Fruit fly (Drosophila melanogaster) whole organism, embryonic: Measurements from ENCODE around the gene Kap3.

Experiments used
- BEAF-32 ChIP-seq: fragments of 200-800 bp; sonication (Bioruptor generic); optimal IDR thresholded peaks from 3 replicates; lab custom pipeline; 2017; ENCODE audit warnings: missing biosample characterization, missing genetic modification characterization, mild to moderate bottlenecking, moderate library complexity, missing genetic modification reagents
- Bgb ChIP-seq: fragments of 200-800 bp; sonication (Bioruptor generic); IDR thresholded peaks from 2 replicates; pipeline ENCODE4 v1.3.6; 2022; ENCODE audit warnings: missing biosample characterization, missing genetic modification characterization; ENCODE audit not compliant: partially characterized antibody
- C15 ChIP-seq: fragments of 200-800 bp; sonication (Bioruptor generic); IDR thresholded peaks from 3 replicates; pipeline ENCODE4 v1.3.6; 2022; ENCODE audit warnings: missing biosample characterization, missing genetic modification characterization
- CG12071 ChIP-seq: fragments of 200-800 bp; sonication (Bioruptor generic); optimal IDR thresholded peaks from 3 replicates; lab custom pipeline; 2018; ENCODE audit warnings: missing biosample characterization, mild to moderate bottlenecking, missing genetic modification characterization
- CG13424 ChIP-seq: fragments of 200-800 bp; sonication (Bioruptor generic); optimal IDR thresholded peaks from 2 replicates; lab custom pipeline; 2019; ENCODE audit warnings: missing biosample characterization, mild to moderate bottlenecking, missing genetic modification characterization, moderate library complexity
- CG1602 ChIP-seq: fragments of 200-800 bp; sonication (Bioruptor generic); optimal IDR thresholded peaks from 3 replicates; lab custom pipeline; 2016; ENCODE audit warnings: missing biosample characterization, missing genetic modification characterization
- CG17359 ChIP-seq: fragments of 200-800 bp; sonication (Bioruptor generic); optimal IDR thresholded peaks from 3 replicates; lab custom pipeline; 2018; ENCODE audit warnings: missing biosample characterization, mild to moderate bottlenecking, missing genetic modification characterization, moderate library complexity
- CG17361 ChIP-seq: fragments of 200-800 bp; sonication (Bioruptor generic); IDR thresholded peaks from 3 replicates; pipeline ENCODE4 v1.3.6; 2022; ENCODE audit warnings: missing biosample characterization, missing genetic modification characterization
- CG18476 ChIP-seq: fragments of 200-800 bp; sonication (Bioruptor generic); optimal IDR thresholded peaks from 2 replicates; lab custom pipeline; 2016; ENCODE audit warnings: missing biosample characterization, mild to moderate bottlenecking, missing genetic modification characterization
- CG2120 ChIP-seq: fragments of 200-800 bp; sonication (Bioruptor generic); optimal IDR thresholded peaks from 3 replicates; lab custom pipeline; 2016; ENCODE audit warnings: missing biosample characterization, missing genetic modification characterization
- CG2129 ChIP-seq: fragments of 200-800 bp; sonication (Bioruptor generic); IDR thresholded peaks from 2 replicates; pipeline ENCODE4 v1.3.6; 2022; ENCODE audit warnings: missing biosample characterization, missing genetic modification characterization; ENCODE audit not compliant: partially characterized antibody
- CG33557 ChIP-seq: fragments of 200-800 bp; sonication (Bioruptor generic); optimal IDR thresholded peaks from 2 replicates; lab custom pipeline; 2019; ENCODE audit warnings: missing biosample characterization, mild to moderate bottlenecking, missing genetic modification characterization, moderate library complexity
- CG3726 ChIP-seq: fragments of 200-800 bp; sonication (Bioruptor generic); IDR thresholded peaks from 3 replicates; pipeline ENCODE4, ENCODE4 v1.3.6; 2022; ENCODE audit warnings: missing biosample characterization, missing genetic modification characterization
- CG4360 ChIP-seq: fragments of 200-800 bp; sonication (Bioruptor generic); IDR thresholded peaks from 2 replicates; pipeline ENCODE4 v1.3.6; 2022; ENCODE audit warnings: missing biosample characterization, missing genetic modification characterization
- CG4820 ChIP-seq: fragments of 200-800 bp; sonication (Bioruptor generic); optimal IDR thresholded peaks from 3 replicates; lab custom pipeline; 2016; ENCODE audit warnings: missing biosample characterization, missing genetic modification characterization
- CG7357 ChIP-seq: fragments of 200-800 bp; sonication (Bioruptor generic); IDR thresholded peaks from 3 replicates; pipeline ENCODE4 v1.3.6; 2022; ENCODE audit warnings: missing biosample characterization, missing genetic modification characterization
- CG9797 ChIP-seq: fragments of 200-800 bp; sonication (Bioruptor generic); optimal IDR thresholded peaks from 3 replicates; lab custom pipeline; 2018; ENCODE audit warnings: missing biosample characterization, mild to moderate bottlenecking, missing genetic modification characterization
- CG9876 ChIP-seq: fragments of 200-800 bp; sonication (Bioruptor generic); optimal IDR thresholded peaks from 2 replicates; lab custom pipeline; 2016; ENCODE audit warnings: missing biosample characterization, missing genetic modification characterization
- CG9932 ChIP-seq: fragments of 200-800 bp; sonication (Bioruptor generic); IDR thresholded peaks from 2 replicates; pipeline ENCODE4 v1.3.6; 2022; ENCODE audit warnings: missing biosample characterization, missing genetic modification characterization
- CTCF ChIP-seq: fragments of 200-800 bp; sonication (Bioruptor generic); optimal IDR thresholded peaks from 2 replicates; lab custom pipeline; 2017; ENCODE audit warnings: missing biosample characterization, mild to moderate bottlenecking, missing genetic modification characterization, moderate library complexity
- D19B ChIP-seq: fragments of 200-800 bp; sonication (Bioruptor generic); optimal IDR thresholded peaks from 2 replicates; lab custom pipeline; 2017; ENCODE audit warnings: missing biosample characterization, mild to moderate bottlenecking, missing genetic modification characterization
- Deaf1 ChIP-seq: fragments of 200-800 bp; optimal IDR thresholded peaks from 3 replicates; lab custom pipeline; 2019; ENCODE audit warnings: missing biosample characterization, mild to moderate bottlenecking, missing genetic modification characterization, moderate library complexity
- Drgx ChIP-seq: fragments of 200-800 bp; sonication (Bioruptor generic); IDR thresholded peaks from 2 replicates; pipeline ENCODE4 v1.3.6; 2022; ENCODE audit warnings: missing biosample characterization, missing genetic modification characterization
- Elba2 ChIP-seq: fragments of 200-800 bp; sonication (Bioruptor generic); optimal IDR thresholded peaks from 3 replicates; lab custom pipeline; 2016; ENCODE audit warnings: missing biosample characterization, missing genetic modification characterization
- HLH4C ChIP-seq: fragments of 200-800 bp; sonication (Bioruptor generic); IDR thresholded peaks from 3 replicates; pipeline ENCODE4 v1.3.6; 2022; ENCODE audit warnings: missing biosample characterization, missing genetic modification characterization; ENCODE audit not compliant: partially characterized antibody
- MESR4 ChIP-seq: fragments of 200-800 bp; sonication (Bioruptor generic); optimal IDR thresholded peaks from 2 replicates; lab custom pipeline; 2018; ENCODE audit warnings: missing biosample characterization, mild to moderate bottlenecking, missing genetic modification characterization, moderate library complexity
- Max ChIP-seq: fragments of 200-800 bp; sonication (Bioruptor generic); optimal IDR thresholded peaks from 2 replicates; lab custom pipeline; 2016; ENCODE audit warnings: missing biosample characterization, mild to moderate bottlenecking, missing genetic modification characterization
- Myb ChIP-seq: fragments of 200-800 bp; sonication (Bioruptor generic); optimal IDR thresholded peaks from 2 replicates; lab custom pipeline; 2016; ENCODE audit warnings: missing biosample characterization, missing genetic modification characterization
- Nf-YC ChIP-seq: fragments of 200-800 bp; optimal IDR thresholded peaks from 3 replicates; lab custom pipeline; 2019; ENCODE audit warnings: missing biosample characterization, mild to moderate bottlenecking, missing genetic modification characterization, moderate library complexity
- Pdp1 ChIP-seq, 2 experiments: fragments of 200-800 bp; sonication (Bioruptor generic); optimal IDR thresholded peaks; 3 replicates each; lab custom pipeline; 2016; ENCODE audit warnings: missing biosample characterization in 2 of 2, missing genetic modification characterization in 2 of 2, mild to moderate bottlenecking in 1 of 2, moderate library complexity in 1 of 2
- Side ChIP-seq: fragments of 200-800 bp; sonication (Bioruptor generic); optimal IDR thresholded peaks from 2 replicates; lab custom pipeline; 2016; ENCODE audit warnings: missing biosample characterization, missing genetic modification characterization
- Sin3A ChIP-seq: fragments of >200 bp; optimal IDR thresholded peaks from 2 replicates; lab custom pipeline; 2018
- Xbp1 ChIP-seq: fragments of 200-800 bp; sonication (Bioruptor generic); optimal IDR thresholded peaks from 3 replicates; lab custom pipeline; 2016; ENCODE audit warnings: missing biosample characterization, mild to moderate bottlenecking, missing genetic modification characterization
- YL-1 ChIP-seq: fragments of 200-800 bp; sonication (Bioruptor generic); optimal IDR thresholded peaks from 3 replicates; lab custom pipeline; 2017; ENCODE audit warnings: missing biosample characterization, mild to moderate bottlenecking, missing genetic modification characterization
- amos ChIP-seq: fragments of 200-800 bp; sonication (Bioruptor generic); IDR thresholded peaks from 2 replicates; pipeline ENCODE4 v1.3.6; 2022; ENCODE audit warnings: missing biosample characterization, missing genetic modification characterization; ENCODE audit not compliant: partially characterized antibody
- crc ChIP-seq: fragments of 200-800 bp; sonication (Bioruptor generic); optimal IDR thresholded peaks from 2 replicates; lab custom pipeline; 2016; ENCODE audit warnings: missing biosample characterization, missing genetic modification characterization
- gfzf ChIP-seq: fragments of 200-800 bp; sonication (Bioruptor generic); optimal IDR thresholded peaks from 2 replicates; lab custom pipeline; 2016; ENCODE audit warnings: missing biosample characterization, mild to moderate bottlenecking, missing genetic modification characterization, moderate library complexity
- gro ChIP-seq: fragments of 200-800 bp; sonication (Bioruptor generic); optimal IDR thresholded peaks from 2 replicates; lab custom pipeline; 2016; ENCODE audit warnings: missing biosample characterization, missing genetic modification characterization
- hb ChIP-seq: fragments of 200-800 bp; sonication (Bioruptor generic); IDR thresholded peaks from 3 replicates; pipeline ENCODE4 v1.3.6; 2022; ENCODE audit warnings: missing biosample characterization, missing genetic modification characterization; ENCODE audit not compliant: partially characterized antibody
- inv ChIP-seq: fragments of 200-800 bp; sonication (Bioruptor generic); IDR thresholded peaks from 2 replicates; pipeline ENCODE4 v1.3.6; 2022; ENCODE audit warnings: missing biosample characterization, missing genetic modification characterization; ENCODE audit not compliant: partially characterized antibody
- knrl ChIP-seq: fragments of 200-800 bp; sonication (Bioruptor generic); IDR thresholded peaks from 3 replicates; pipeline ENCODE4 v1.3.6; 2022; ENCODE audit warnings: missing biosample characterization, missing genetic modification characterization; ENCODE audit not compliant: partially characterized antibody
- lbe ChIP-seq: fragments of 200-800 bp; sonication (Bioruptor generic); optimal IDR thresholded peaks from 2 replicates; lab custom pipeline; 2016; ENCODE audit warnings: missing biosample characterization, mild to moderate bottlenecking, missing genetic modification characterization
- mld ChIP-seq: fragments of 200-800 bp; sonication (Bioruptor generic); IDR thresholded peaks from 3 replicates; pipeline ENCODE4 v1.3.6; 2022; ENCODE audit warnings: missing biosample characterization, missing genetic modification characterization; ENCODE audit not compliant: partially characterized antibody
- nom ChIP-seq: fragments of 200-800 bp; sonication (Bioruptor generic); optimal IDR thresholded peaks from 2 replicates; lab custom pipeline; 2017; ENCODE audit warnings: missing biosample characterization, missing genetic modification characterization, mild to moderate bottlenecking, moderate library complexity, missing genetic modification reagents
- pb ChIP-seq: fragments of 200-800 bp; sonication (Bioruptor generic); optimal IDR thresholded peaks from 3 replicates; lab custom pipeline; 2016; ENCODE audit warnings: missing biosample characterization, missing genetic modification characterization
- psq ChIP-seq: fragments of 200-800 bp; sonication (Bioruptor generic); optimal IDR thresholded peaks from 2 replicates; lab custom pipeline; 2017; ENCODE audit warnings: missing biosample characterization, missing genetic modification characterization
- ranshi ChIP-seq: fragments of 200-800 bp; sonication (Bioruptor generic); IDR thresholded peaks from 2 replicates; pipeline ENCODE4 v1.3.6; 2022; ENCODE audit warnings: missing biosample characterization, missing genetic modification characterization
- ro ChIP-seq: fragments of 200-800 bp; sonication (Bioruptor generic); IDR thresholded peaks from 2 replicates; pipeline ENCODE4 v1.3.6; 2022; ENCODE audit warnings: missing biosample characterization, missing genetic modification characterization
- seq ChIP-seq: fragments of 200-800 bp; sonication (Bioruptor generic); IDR thresholded peaks from 2 replicates; pipeline ENCODE4 v1.3.6; 2022; ENCODE audit warnings: missing biosample characterization, missing genetic modification characterization
- slp2 ChIP-seq: fragments of 200-800 bp; sonication (Bioruptor generic); optimal IDR thresholded peaks from 2 replicates; lab custom pipeline; 2016; ENCODE audit warnings: missing biosample characterization, missing genetic modification characterization
- tap ChIP-seq: fragments of 200-800 bp; optimal IDR thresholded peaks from 3 replicates; lab custom pipeline; 2019; ENCODE audit warnings: missing biosample characterization, mild to moderate bottlenecking, missing genetic modification characterization, moderate library complexity

The Kap3 gene

DNA sequence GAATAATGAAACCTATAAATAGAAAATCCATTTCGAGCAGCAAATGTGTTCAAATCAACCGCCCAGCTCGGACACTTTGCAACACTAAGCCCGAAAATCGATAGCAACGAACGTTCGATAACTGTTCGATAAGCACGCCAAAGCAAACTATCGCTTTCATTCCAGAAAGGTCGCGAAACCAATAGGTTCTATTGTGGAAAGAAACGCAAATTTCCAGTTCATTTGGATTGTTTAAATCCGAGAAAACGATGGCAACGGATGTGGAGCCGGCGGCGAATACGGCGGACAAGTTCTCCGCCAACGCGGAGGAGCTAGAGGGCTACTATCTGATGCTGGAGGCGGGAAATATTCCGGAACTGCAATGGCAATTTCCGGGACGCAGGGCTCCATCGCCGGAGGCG, 19.2 kb upstream of the Kap3 start, which contains the start of gene Pa1 (continued):
- TF ChIP-seq CG12071 (GFP tag; lab: Kevin White, UChicago) = no peak
- TF ChIP-seq CG9797 (GFP tag; lab: Kevin White, UChicago) = peak; percentile 2
- TF ChIP-seq crc = peak; percentile 5
- TF ChIP-seq HLH4C (GFP tag; lab: Robert Waterston, UW) = peak; percentile 80
- no peak for TF ChIP-seq CG4360
- TF ChIP-seq amos = peak; percentile 70; the same call in 1 of the 2 replicates
- TF ChIP-seq CG33557 = peak; percentile 0
- no peak for TF ChIP-seq Deaf1 (tag; lab: Kevin White, UChicago)
- no peak for TF ChIP-seq seq (GFP tag; lab: Robert Waterston, UW)
- no peak for TF ChIP-seq slp2 (GFP tag; lab: Kevin White, UChicago)
- no peak for TF ChIP-seq tap (tag; lab: Kevin White, UChicago)
- TF ChIP-seq CG9876 = no peak
- TF ChIP-seq C15 = no peak
- peak; percentile 37 for TF ChIP-seq CTCF
- TF ChIP-seq CG3726 = no peak
- TF ChIP-seq CG13424 (tag; lab: Kevin White, UChicago) = no peak
- TF ChIP-seq CG17361 (GFP tag; lab: Robert Waterston, UW) = no peak
- TF ChIP-seq BEAF-32 (GFP tag; lab: Kevin White, UChicago) = peak; percentile 62
- no peak for TF ChIP-seq Side
- peak; percentile 54 for TF ChIP-seq gro
- peak; percentile 55; the same call in 1 of the 3 replicates for TF ChIP-seq hb (GFP tag; lab: Robert Waterston, UW)
- peak; percentile 2 for TF ChIP-seq CG2120 (GFP tag; lab: Kevin White, UChicago)
- no peak for TF ChIP-seq psq (GFP tag; lab: Kevin White, UChicago)
- TF ChIP-seq Myb (GFP tag; lab: Kevin White, UChicago) = peak; percentile 8
- TF ChIP-seq CG2129 (GFP tag; lab: Robert Waterston, UW) = 0 out of 2 replicates have a peak, but pooled peaks have one; percentile 27
- TF ChIP-seq Sin3A (lab: Kevin White, UChicago) = peak; percentile 7
- TF ChIP-seq Drgx (GFP tag; lab: Robert Waterston, UW) = no peak
- TF ChIP-seq Nf-YC (tag; lab: Kevin White, UChicago) = peak; percentile 32
- peak; percentile 22 for TF ChIP-seq Elba2
- TF ChIP-seq nom (GFP tag; lab: Kevin White, UChicago) = peak; percentile 55
- TF ChIP-seq Pdp1 (GFP tag; optimal IDR thresholded peaks at IDR 0.05; lab: Kevin White, UChicago) = peak in 1 of 2 experiments; percentile 31
- peak; percentile 12 for TF ChIP-seq gfzf
- no peak for TF ChIP-seq ro (GFP tag; lab: Robert Waterston, UW)
- no peak for TF ChIP-seq pb (GFP tag; lab: Kevin White, UChicago)
- no peak for TF ChIP-seq ranshi (GFP tag; lab: Robert Waterston, UW)
- TF ChIP-seq Xbp1 (GFP tag; lab: Kevin White, UChicago) = no peak
- no peak for TF ChIP-seq D19B (GFP tag; lab: Kevin White, UChicago)
- no peak for TF ChIP-seq lbe (GFP tag; lab: Kevin White, UChicago)
- no peak for TF ChIP-seq CG1602 (GFP tag; lab: Kevin White, UChicago)
- peak; percentile 30 for TF ChIP-seq inv (GFP tag; lab: Robert Waterston, UW)
- TF ChIP-seq CG17359 (tag; lab: Kevin White, UChicago) = no peak
- TF ChIP-seq YL-1 (GFP tag; lab: Kevin White, UChicago) = peak; percentile 71
- TF ChIP-seq CG18476 = no peak
- TF ChIP-seq mld = 0 out of 3 replicates have a peak, but pooled peaks have one; percentile 49
- TF ChIP-seq Bgb (GFP tag; lab: Robert Waterston, UW) = peak; percentile 80
- no peak for TF ChIP-seq CG4820 (GFP tag; lab: Kevin White, UChicago)
- no peak for TF ChIP-seq Max
- no peak for TF ChIP-seq CG7357 (GFP tag; lab: Robert Waterston, UW)
- peak; percentile 49; the same call in 2 of the 3 replicates for TF ChIP-seq knrl (GFP tag; lab: Robert Waterston, UW)
- TF ChIP-seq CG9932 (GFP tag; lab: Robert Waterston, UW) = 0 out of 2 replicates have a peak, but pooled peaks have one; percentile 26
- peak; percentile 86 for TF ChIP-seq MESR4
